Fruit fly (Drosophila melanogaster) whole organism, embryonic: ENCODE measurements around the gene Ac13E.

Experiments used
- Bgb ChIP-seq: fragments of 200-800 bp; sonication (Bioruptor generic); IDR thresholded peaks from 2 replicates; pipeline ENCODE4 v1.3.6; 2022; ENCODE audit warnings: missing biosample characterization, missing genetic modification characterization; ENCODE audit not compliant: partially characterized antibody
- CG11093 ChIP-seq: fragments of 200-800 bp; sonication (Bioruptor generic); IDR thresholded peaks from 3 replicates; pipeline ENCODE4 v1.3.6; 2022; ENCODE audit warnings: missing biosample characterization, missing genetic modification characterization
- CG13287 ChIP-seq: fragments of 200-800 bp; sonication (Bioruptor generic); IDR thresholded peaks from 2 replicates; pipeline ENCODE4 v1.3.6; 2022; ENCODE audit warnings: missing biosample characterization, missing genetic modification characterization; ENCODE audit not compliant: partially characterized antibody
- CG16813 ChIP-seq: fragments of 200-800 bp; sonication (Bioruptor generic); IDR thresholded peaks from 3 replicates; pipeline ENCODE4 v1.3.6; 2022; ENCODE audit warnings: missing biosample characterization, missing genetic modification characterization; ENCODE audit not compliant: partially characterized antibody
- CG1832 ChIP-seq: fragments of 200-800 bp; sonication (Bioruptor generic); optimal IDR thresholded peaks from 2 replicates; lab custom pipeline; 2017; ENCODE audit warnings: missing biosample characterization, mild to moderate bottlenecking, missing genetic modification characterization, inconsistent platforms
- CG34224 ChIP-seq: fragments of 200-800 bp; sonication (Bioruptor generic); IDR thresholded peaks from 3 replicates; pipeline ENCODE4 v1.3.6; 2022; ENCODE audit warnings: missing biosample characterization, missing genetic modification characterization; ENCODE audit not compliant: partially characterized antibody
- CG42726 ChIP-seq: fragments of 200-800 bp; sonication (Bioruptor generic); IDR thresholded peaks from 2 replicates; pipeline ENCODE4 v1.3.6; 2022; ENCODE audit warnings: missing biosample characterization, missing genetic modification characterization; ENCODE audit not compliant: partially characterized antibody
- CG6791 ChIP-seq: fragments of 200-800 bp; sonication (Bioruptor generic); IDR thresholded peaks from 3 replicates; pipeline ENCODE4 v1.3.6; 2022; ENCODE audit warnings: missing biosample characterization, missing genetic modification characterization; ENCODE audit not compliant: partially characterized antibody
- CG7963 ChIP-seq: fragments of 200-800 bp; sonication (Bioruptor generic); IDR thresholded peaks from 3 replicates; pipeline ENCODE4 v1.3.6; 2022; ENCODE audit warnings: missing biosample characterization, missing genetic modification characterization; ENCODE audit not compliant: partially characterized antibody
- CG8290 ChIP-seq, 3 experiments: fragments of 200-800 bp; sonication (Bioruptor generic); optimal IDR thresholded peaks; 2 replicates each; lab custom pipeline; 2016 to 2019; ENCODE audit warnings: missing biosample characterization in 3 of 3, missing genetic modification characterization in 3 of 3, mild to moderate bottlenecking in 2 of 3, moderate library complexity in 1 of 3
- Dll ChIP-seq: fragments of 200-800 bp; sonication (Bioruptor generic); IDR thresholded peaks from 4 replicates; pipeline ENCODE4 v1.3.6; 2022; ENCODE audit warnings: missing biosample characterization, missing genetic modification characterization; ENCODE audit not compliant: partially characterized antibody
- Dref ChIP-seq: fragments of 200-800 bp; sonication (Bioruptor generic); IDR thresholded peaks from 2 replicates; pipeline ENCODE4 v1.3.6; 2022; ENCODE audit warnings: missing biosample characterization, missing genetic modification characterization
- E2f2 ChIP-seq: fragments of 200-800 bp; sonication (Bioruptor generic); IDR thresholded peaks from 2 replicates; pipeline ENCODE4 v1.3.6; 2022; ENCODE audit warnings: missing biosample characterization, missing genetic modification characterization
- HLH4C ChIP-seq: fragments of 200-800 bp; sonication (Bioruptor generic); IDR thresholded peaks from 3 replicates; pipeline ENCODE4 v1.3.6; 2022; ENCODE audit warnings: missing biosample characterization, missing genetic modification characterization; ENCODE audit not compliant: partially characterized antibody
- Kr ChIP-seq: fragments of 200-800 bp; sonication (Bioruptor generic); optimal IDR thresholded peaks from 2 replicates; lab custom pipeline; 2017; ENCODE audit warnings: missing biosample characterization, mild to moderate bottlenecking, missing genetic modification characterization
- Med ChIP-seq: fragments of 200-800 bp; sonication (Bioruptor generic); peaks from one replicate; lab custom pipeline; 2016; ENCODE audit warnings: missing biosample characterization, missing genetic modification characterization, mild to moderate bottlenecking, inconsistent platforms, moderate library complexity
- NC2β ChIP-seq: fragments of 200-800 bp; sonication (Bioruptor generic); optimal IDR thresholded peaks from 2 replicates; lab custom pipeline; 2016; ENCODE audit warnings: missing biosample characterization, missing genetic modification characterization
- Neu2 ChIP-seq: fragments of 200-800 bp; sonication (Bioruptor generic); optimal IDR thresholded peaks from 3 replicates; lab custom pipeline; 2016; ENCODE audit warnings: missing biosample characterization, missing genetic modification characterization, borderline replicate concordance
- Nf-YC ChIP-seq: fragments of 200-800 bp; optimal IDR thresholded peaks from 3 replicates; lab custom pipeline; 2019; ENCODE audit warnings: missing biosample characterization, mild to moderate bottlenecking, missing genetic modification characterization, moderate library complexity
- Pdp1 ChIP-seq, 2 experiments: fragments of 200-800 bp; sonication (Bioruptor generic); optimal IDR thresholded peaks; 3 replicates each; lab custom pipeline; 2016; ENCODE audit warnings: missing biosample characterization in 2 of 2, missing genetic modification characterization in 2 of 2, mild to moderate bottlenecking in 1 of 2, moderate library complexity in 1 of 2
- Scr ChIP-seq: fragments of 200-800 bp; sonication (Bioruptor generic); IDR thresholded peaks from 2 replicates; pipeline ENCODE4 v1.3.6; 2022; ENCODE audit warnings: missing biosample characterization, missing genetic modification characterization; ENCODE audit not compliant: partially characterized antibody
- Sry-δ ChIP-seq: fragments of 200-800 bp; sonication (Bioruptor generic); optimal IDR thresholded peaks from 2 replicates; lab custom pipeline; 2016; ENCODE audit warnings: missing biosample characterization, missing genetic modification characterization
- Trl ChIP-seq, 3 experiments: fragments of >200 bp in 2 of 3; fragments of 200-800 bp in 1 of 3; sonication (Bioruptor generic) in 1 of 3; optimal IDR thresholded peaks; 2 replicates in 1 of 3; 3 replicates in 2 of 3; lab custom pipeline; 2016 to 2017; ENCODE audit warnings: missing biosample characterization in 1 of 3, missing genetic modification characterization in 1 of 3
- amos ChIP-seq: fragments of 200-800 bp; sonication (Bioruptor generic); IDR thresholded peaks from 2 replicates; pipeline ENCODE4 v1.3.6; 2022; ENCODE audit warnings: missing biosample characterization, missing genetic modification characterization; ENCODE audit not compliant: partially characterized antibody
- ato ChIP-seq: fragments of 200-800 bp; sonication (Bioruptor generic); IDR thresholded peaks from 2 replicates; pipeline ENCODE4 v1.3.6; 2022; ENCODE audit warnings: missing biosample characterization, missing genetic modification characterization; ENCODE audit not compliant: partially characterized antibody
- bbx ChIP-seq: fragments of 200-800 bp; sonication (Bioruptor generic); IDR thresholded peaks from 2 replicates; pipeline ENCODE4 v1.3.6; 2022; ENCODE audit warnings: missing biosample characterization, missing genetic modification characterization; ENCODE audit not compliant: partially characterized antibody
- bigmax ChIP-seq: fragments of 200-800 bp; sonication (Bioruptor generic); optimal IDR thresholded peaks from 2 replicates; lab custom pipeline; 2018; ENCODE audit warnings: missing biosample characterization, mild to moderate bottlenecking, missing genetic modification characterization
- cato ChIP-seq: fragments of 200-800 bp; sonication (Bioruptor generic); optimal IDR thresholded peaks from 2 replicates; lab custom pipeline; 2016; ENCODE audit warnings: missing biosample characterization, missing genetic modification characterization, borderline replicate concordance
- cg ChIP-seq: fragments of 200-800 bp; sonication (Bioruptor generic); optimal IDR thresholded peaks from 3 replicates; lab custom pipeline; 2019; ENCODE audit warnings: missing biosample characterization, mild to moderate bottlenecking, missing genetic modification characterization, moderate library complexity
- chinmo ChIP-seq: fragments of 200-800 bp; sonication (Bioruptor generic); IDR thresholded peaks from 4 replicates; pipeline ENCODE4 v1.3.6; 2022; ENCODE audit warnings: missing biosample characterization, missing genetic modification characterization; ENCODE audit not compliant: partially characterized antibody
- emc ChIP-seq: fragments of 200-800 bp; sonication (Bioruptor generic); optimal IDR thresholded peaks from 2 replicates; lab custom pipeline; 2016; ENCODE audit warnings: missing biosample characterization, missing genetic modification characterization
- exex ChIP-seq: fragments of 200-800 bp; sonication (Bioruptor generic); optimal IDR thresholded peaks from 4 replicates; lab custom pipeline; 2018; ENCODE audit warnings: missing biosample characterization, mild to moderate bottlenecking, missing genetic modification characterization, moderate library complexity
- hb ChIP-seq: fragments of 200-800 bp; sonication (Bioruptor generic); IDR thresholded peaks from 3 replicates; pipeline ENCODE4 v1.3.6; 2022; ENCODE audit warnings: missing biosample characterization, missing genetic modification characterization; ENCODE audit not compliant: partially characterized antibody
- hkb ChIP-seq, 2 experiments: fragments of 200-800 bp in 1 of 2; fragments of >200 bp in 1 of 2; sonication (Bioruptor generic) in 1 of 2; IDR thresholded peaks in 1 of 2; optimal IDR thresholded peaks in 1 of 2; 2 replicates each; pipeline versions ENCODE4 v1.3.6 to Lab custom; 2017 to 2022; ENCODE audit warnings: missing biosample characterization in 1 of 2, missing genetic modification characterization in 1 of 2
- inv ChIP-seq: fragments of 200-800 bp; sonication (Bioruptor generic); IDR thresholded peaks from 2 replicates; pipeline ENCODE4 v1.3.6; 2022; ENCODE audit warnings: missing biosample characterization, missing genetic modification characterization; ENCODE audit not compliant: partially characterized antibody
- nerfin-2 ChIP-seq: fragments of 200-800 bp; sonication (Bioruptor generic); IDR thresholded peaks from 2 replicates; pipeline ENCODE4 v1.3.6; 2022; ENCODE audit warnings: missing biosample characterization, missing genetic modification characterization; ENCODE audit not compliant: partially characterized antibody
- nmo ChIP-seq: fragments of 200-800 bp; sonication (Bioruptor generic); optimal IDR thresholded peaks from 2 replicates; lab custom pipeline; 2018; ENCODE audit warnings: missing biosample characterization, mild to moderate bottlenecking, missing genetic modification characterization, moderate library complexity
- pzg ChIP-seq: fragments of 200-800 bp; sonication (Bioruptor generic); optimal IDR thresholded peaks from 3 replicates; lab custom pipeline; 2018; ENCODE audit warnings: missing biosample characterization, mild to moderate bottlenecking, missing genetic modification characterization, moderate library complexity
- sna ChIP-seq: fragments of 200-800 bp; sonication (Bioruptor generic); IDR thresholded peaks from 2 replicates; pipeline ENCODE4 v1.3.6; 2022; ENCODE audit warnings: missing biosample characterization, missing genetic modification characterization; ENCODE audit not compliant: partially characterized antibody
- stwl ChIP-seq: fragments of 200-800 bp; sonication (Bioruptor generic); optimal IDR thresholded peaks from 3 replicates; lab custom pipeline; 2018; ENCODE audit warnings: missing biosample characterization, mild to moderate bottlenecking, missing genetic modification characterization, moderate library complexity
- tna ChIP-seq: fragments of 200-800 bp; sonication (Bioruptor generic); IDR thresholded peaks from 2 replicates; pipeline ENCODE4 v1.3.6; 2022; ENCODE audit warnings: missing biosample characterization, missing genetic modification characterization; ENCODE audit not compliant: partially characterized antibody
- unc-4 ChIP-seq: fragments of 200-800 bp; sonication (Bioruptor generic); IDR thresholded peaks from 2 replicates; pipeline ENCODE4 v1.3.6; 2022; ENCODE audit warnings: missing biosample characterization, missing genetic modification characterization; ENCODE audit not compliant: partially characterized antibody
- vnd ChIP-seq: fragments of 200-800 bp; sonication (Bioruptor generic); IDR thresholded peaks from 3 replicates; pipeline ENCODE4 v1.3.6; 2022; ENCODE audit warnings: missing biosample characterization, missing genetic modification characterization; ENCODE audit not compliant: partially characterized antibody

Gene Ac13E

DNA sequence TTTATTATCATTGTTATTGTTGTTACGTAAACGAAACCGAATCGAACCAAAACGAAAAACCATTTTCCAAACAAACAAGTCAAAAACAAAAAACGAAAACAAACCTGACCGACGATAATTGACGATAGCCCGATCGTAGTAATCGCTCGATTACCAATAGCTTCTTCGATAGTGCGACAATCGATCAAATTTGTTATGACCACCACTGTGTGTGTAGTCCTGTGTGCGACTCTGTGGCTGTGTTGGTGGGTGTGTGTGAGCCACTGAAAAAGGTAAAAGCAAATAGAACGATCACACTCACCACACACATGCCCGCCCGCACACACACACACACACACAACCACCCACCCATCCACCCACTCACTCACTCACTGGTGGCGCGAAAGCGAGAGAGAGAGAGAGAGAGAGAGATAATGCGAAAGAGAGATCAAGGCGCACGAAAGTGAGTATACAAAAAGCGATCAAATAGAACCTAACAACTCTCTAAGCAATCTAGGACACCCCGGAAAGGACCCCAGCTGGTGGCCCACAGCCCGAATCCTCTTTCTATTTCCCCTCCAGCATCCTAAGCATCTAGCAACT, 69.5 kb downstream of the Ac13E start:
- TF ChIP-seq Sry-δ (GFP tag; lab: Kevin White, UChicago): peak; percentile 53
- TF ChIP-seq CG16813: peak; percentile 71
- no peak for TF ChIP-seq CG11093 (GFP tag; lab: Robert Waterston, UW)
- peak; percentile 70; the same call in 1 of the 3 replicates for TF ChIP-seq CG6791 (GFP tag; lab: Robert Waterston, UW)
- TF ChIP-seq CG1832 (GFP tag; lab: Kevin White, UChicago): peak; percentile 60
- TF ChIP-seq inv (GFP tag; lab: Robert Waterston, UW): 0 out of 2 replicates have a peak, but pooled peaks have one; percentile 14
- no peak for TF ChIP-seq nmo (GFP tag; lab: Kevin White, UChicago)
- TF ChIP-seq Nf-YC (tag; lab: Kevin White, UChicago): no peak
- peak; percentile 56; the same call in 2 of the 4 replicates for TF ChIP-seq Dll
- TF ChIP-seq Bgb: peak; percentile 49
- peak; percentile 9 for TF ChIP-seq Med (GFP tag; lab: Kevin White, UChicago)
- peak; percentile 64; the same call in 1 of the 3 replicates for TF ChIP-seq hb (GFP tag; lab: Robert Waterston, UW)
- no peak for TF ChIP-seq NC2β
- TF ChIP-seq cato (GFP tag; lab: Kevin White, UChicago): no peak
- TF ChIP-seq amos (GFP tag; lab: Robert Waterston, UW): peak; percentile 57; the same call in 1 of the 2 replicates
- TF ChIP-seq Pdp1 (GFP tag; optimal IDR thresholded peaks at IDR 0.05; lab: Kevin White, UChicago): peak in 1 of 2 experiments; percentile 29
- 0 out of 3 replicates have a peak, but pooled peaks have one; percentile 44 for TF ChIP-seq vnd (GFP tag; lab: Robert Waterston, UW)
- TF ChIP-seq chinmo: 0 out of 4 replicates have a peak, but pooled peaks have one; percentile 18
- TF ChIP-seq Dref (GFP tag; lab: Robert Waterston, UW): peak; percentile 65
- TF ChIP-seq nerfin-2 (GFP tag; lab: Robert Waterston, UW): peak; percentile 58; the same call in 1 of the 2 replicates
- peak; percentile 76 for TF ChIP-seq bbx
- TF ChIP-seq CG13287 (GFP tag; lab: Robert Waterston, UW): peak; percentile 51
- no peak for TF ChIP-seq bigmax (GFP tag; lab: Kevin White, UChicago)
- peak; percentile 74 for TF ChIP-seq HLH4C (GFP tag; lab: Robert Waterston, UW)
- peak; percentile 60; the same call in 1 of the 2 replicates for TF ChIP-seq ato (GFP tag; lab: Robert Waterston, UW)
- TF ChIP-seq stwl (tag; lab: Kevin White, UChicago): peak; percentile 56
- TF ChIP-seq pzg (GFP tag; lab: Kevin White, UChicago): peak; percentile 10
- 0 out of 2 replicates have a peak, but pooled peaks have one; percentile 40 for TF ChIP-seq unc-4 (GFP tag; lab: Robert Waterston, UW)
- peak; percentile 25; the same call in 1 of the 2 replicates for TF ChIP-seq CG42726 (GFP tag; lab: Robert Waterston, UW)
- TF ChIP-seq exex (tag; lab: Kevin White, UChicago): no peak
- TF ChIP-seq Neu2 (GFP tag; lab: Kevin White, UChicago): peak; percentile 98
- peak; percentile 74 for TF ChIP-seq CG7963 (GFP tag; lab: Robert Waterston, UW)
- TF ChIP-seq Trl (optimal IDR thresholded peaks at IDR 0.05; lab: Kevin White, UChicago): peak; percentile 33 to 71
- no peak for TF ChIP-seq Trl (GFP tag; optimal IDR thresholded peaks at IDR 0.05; lab: Kevin White, UChicago)
- TF ChIP-seq Kr: no peak
- TF ChIP-seq Scr (GFP tag; lab: Robert Waterston, UW): peak; percentile 66
- no peak for TF ChIP-seq hkb (optimal IDR thresholded peaks at IDR 0.05; lab: Kevin White, UChicago)
- TF ChIP-seq hkb (GFP tag; IDR thresholded peaks at IDR 0.05; lab: Robert Waterston, UW): no peak
- peak; percentile 80 for TF ChIP-seq cg (GFP tag; lab: Kevin White, UChicago)
- 0 out of 2 replicates have a peak, but pooled peaks have one; percentile 21 for TF ChIP-seq sna (GFP tag; lab: Robert Waterston, UW)
- TF ChIP-seq CG34224 (GFP tag; lab: Robert Waterston, UW): peak; percentile 62; the same call in 2 of the 3 replicates
- TF ChIP-seq CG8290 (GFP tag; optimal IDR thresholded peaks at IDR 0.05; lab: Kevin White, UChicago): peak; percentile 38
- TF ChIP-seq CG8290 (tag; optimal IDR thresholded peaks at IDR 0.05; lab: Kevin White, UChicago): peak; percentile 20 to 46
- peak; percentile 59; the same call in 1 of the 2 replicates for TF ChIP-seq tna (GFP tag; lab: Robert Waterston, UW)
- TF ChIP-seq E2f2 (GFP tag; lab: Robert Waterston, UW): 0 out of 2 replicates have a peak, but pooled peaks have one; percentile 29
- no peak for TF ChIP-seq emc (GFP tag; lab: Kevin White, UChicago)
